Fruit fly (Drosophila melanogaster) whole organism, embryonic: ENCODE results near the gene CG4467.

Experiments used
- CG10543 ChIP-seq: fragments of 200-800 bp; sonication (Bioruptor generic); optimal IDR thresholded peaks from 3 replicates; lab custom pipeline; 2017; ENCODE audit warnings: missing biosample characterization, mild to moderate bottlenecking, missing genetic modification characterization, moderate library complexity
- CG11723 ChIP-seq: fragments of 200-800 bp; sonication (Bioruptor generic); optimal IDR thresholded peaks from 2 replicates; lab custom pipeline; 2017; ENCODE audit warnings: missing biosample characterization, mild to moderate bottlenecking, missing genetic modification characterization
- CG14710 ChIP-seq: fragments of 200-800 bp; sonication (Bioruptor generic); optimal IDR thresholded peaks from 3 replicates; lab custom pipeline; 2019; ENCODE audit warnings: missing biosample characterization, mild to moderate bottlenecking, missing genetic modification characterization, moderate library complexity
- CG15514 ChIP-seq: fragments of 200-800 bp; sonication (Bioruptor generic); optimal IDR thresholded peaks from 3 replicates; lab custom pipeline; 2017; ENCODE audit warnings: missing biosample characterization, missing genetic modification characterization, mild to moderate bottlenecking, moderate library complexity, missing genetic modification reagents
- CG1602 ChIP-seq: fragments of 200-800 bp; sonication (Bioruptor generic); optimal IDR thresholded peaks from 3 replicates; lab custom pipeline; 2016; ENCODE audit warnings: missing biosample characterization, missing genetic modification characterization
- CG1647 ChIP-seq: fragments of 200-800 bp; sonication (Bioruptor generic); optimal IDR thresholded peaks from 3 replicates; lab custom pipeline; 2016; ENCODE audit warnings: missing biosample characterization, missing genetic modification characterization
- CG17186 ChIP-seq: fragments of 200-800 bp; sonication (Bioruptor generic); optimal IDR thresholded peaks from 3 replicates; lab custom pipeline; 2017; ENCODE audit warnings: missing biosample characterization, missing genetic modification reagents, missing genetic modification characterization
- CG30403 ChIP-seq: fragments of 200-800 bp; sonication (Bioruptor generic); optimal IDR thresholded peaks from 3 replicates; lab custom pipeline; 2016; ENCODE audit warnings: missing biosample characterization, missing genetic modification characterization
- CG30431 ChIP-seq: fragments of 200-800 bp; sonication (Bioruptor generic); optimal IDR thresholded peaks from 2 replicates; lab custom pipeline; 2017; ENCODE audit warnings: missing biosample characterization, missing genetic modification characterization
- CG31224 ChIP-seq: fragments of 200-800 bp; sonication (Bioruptor generic); IDR thresholded peaks from 2 replicates; pipeline ENCODE4 v1.3.6; 2022; ENCODE audit warnings: missing biosample characterization, missing genetic modification characterization
- CG4707 ChIP-seq: fragments of 200-800 bp; sonication (Bioruptor generic); optimal IDR thresholded peaks from 2 replicates; lab custom pipeline; 2018; ENCODE audit warnings: missing biosample characterization, mild to moderate bottlenecking, missing genetic modification characterization, moderate library complexity
- CG4854 ChIP-seq: fragments of 200-800 bp; sonication (Bioruptor generic); optimal IDR thresholded peaks from 2 replicates; lab custom pipeline; 2016; ENCODE audit warnings: missing biosample characterization, missing genetic modification characterization, inconsistent platforms
- CG6683 ChIP-seq: fragments of 200-800 bp; sonication (Bioruptor generic); optimal IDR thresholded peaks from 2 replicates; lab custom pipeline; 2017; ENCODE audit warnings: missing biosample characterization, mild to moderate bottlenecking, missing genetic modification characterization, missing genetic modification reagents
- CG6791 ChIP-seq: fragments of 200-800 bp; sonication (Bioruptor generic); IDR thresholded peaks from 3 replicates; pipeline ENCODE4 v1.3.6; 2022; ENCODE audit warnings: missing biosample characterization, missing genetic modification characterization; ENCODE audit not compliant: partially characterized antibody
- CG7271 ChIP-seq: fragments of 200-800 bp; sonication (Bioruptor generic); optimal IDR thresholded peaks from 2 replicates; lab custom pipeline; 2018; ENCODE audit warnings: missing biosample characterization, mild to moderate bottlenecking, missing genetic modification characterization, moderate library complexity
- CG7357 ChIP-seq: fragments of 200-800 bp; sonication (Bioruptor generic); IDR thresholded peaks from 3 replicates; pipeline ENCODE4 v1.3.6; 2022; ENCODE audit warnings: missing biosample characterization, missing genetic modification characterization
- CG8388 ChIP-seq: fragments of 200-800 bp; sonication (Bioruptor generic); optimal IDR thresholded peaks from 2 replicates; lab custom pipeline; 2019; ENCODE audit warnings: missing biosample characterization, mild to moderate bottlenecking, missing genetic modification characterization, moderate library complexity
- D19B ChIP-seq: fragments of 200-800 bp; sonication (Bioruptor generic); optimal IDR thresholded peaks from 2 replicates; lab custom pipeline; 2017; ENCODE audit warnings: missing biosample characterization, mild to moderate bottlenecking, missing genetic modification characterization
- Dad ChIP-seq: fragments of 200-800 bp; sonication (Bioruptor generic); optimal IDR thresholded peaks from 3 replicates; lab custom pipeline; 2016; ENCODE audit warnings: missing biosample characterization, missing genetic modification characterization
- Doc3 ChIP-seq: fragments of 200-800 bp; sonication (Bioruptor generic); IDR thresholded peaks from 3 replicates; pipeline ENCODE4 v1.3.6; 2022; ENCODE audit warnings: missing biosample characterization, missing genetic modification characterization; ENCODE audit not compliant: partially characterized antibody
- Fer2 ChIP-seq: fragments of 200-800 bp; sonication (Bioruptor generic); optimal IDR thresholded peaks from 2 replicates; lab custom pipeline; 2018; ENCODE audit warnings: missing biosample characterization, mild to moderate bottlenecking, missing genetic modification characterization, moderate library complexity
- Gug ChIP-seq: fragments of 200-800 bp; sonication (Bioruptor generic); IDR thresholded peaks from 4 replicates; pipeline ENCODE4 v1.3.6; 2022; ENCODE audit warnings: missing biosample characterization, missing genetic modification characterization
- HLH54F ChIP-seq: fragments of 200-800 bp; sonication (Bioruptor generic); optimal IDR thresholded peaks from 3 replicates; lab custom pipeline; 2016; ENCODE audit warnings: missing biosample characterization, missing genetic modification characterization
- Oaz ChIP-seq: fragments of 200-800 bp; sonication (Bioruptor generic); IDR thresholded peaks from 2 replicates; pipeline ENCODE4 v1.3.6; 2022; ENCODE audit warnings: missing biosample characterization, missing genetic modification characterization
- Optix ChIP-seq: fragments of 200-800 bp; sonication (Bioruptor generic); IDR thresholded peaks from 3 replicates; pipeline ENCODE4 v1.3.6; 2022; ENCODE audit warnings: missing biosample characterization, missing genetic modification characterization
- Taf1 ChIP-seq: fragments of 200-800 bp; sonication (Bioruptor generic); IDR thresholded peaks from 2 replicates; pipeline ENCODE4 v1.3.6; 2022; ENCODE audit warnings: missing biosample characterization, missing genetic modification characterization
- Tbp ChIP-seq: fragments of >200 bp; optimal IDR thresholded peaks from 2 replicates; lab custom pipeline; 2018; ENCODE audit warnings: missing biosample characterization, missing genetic modification characterization
- ara ChIP-seq: fragments of 200-800 bp; sonication (Bioruptor generic); IDR thresholded peaks from 2 replicates; pipeline ENCODE4 v1.3.6; 2022; ENCODE audit warnings: missing biosample characterization, missing genetic modification characterization
- bigmax ChIP-seq: fragments of 200-800 bp; sonication (Bioruptor generic); optimal IDR thresholded peaks from 2 replicates; lab custom pipeline; 2018; ENCODE audit warnings: missing biosample characterization, mild to moderate bottlenecking, missing genetic modification characterization
- btn ChIP-seq: fragments of 200-800 bp; sonication (Bioruptor generic); optimal IDR thresholded peaks from 2 replicates; lab custom pipeline; 2016; ENCODE audit warnings: missing biosample characterization, missing genetic modification characterization
- caup ChIP-seq: fragments of 200-800 bp; sonication (Bioruptor generic); optimal IDR thresholded peaks from 3 replicates; lab custom pipeline; 2017; ENCODE audit warnings: missing biosample characterization, mild to moderate bottlenecking, missing genetic modification characterization, moderate library complexity; ENCODE audit not compliant: severe bottlenecking
- chif ChIP-seq, 2 experiments: fragments of 200-800 bp; sonication (Bioruptor generic); optimal IDR thresholded peaks; 3 replicates each; lab custom pipeline; 2016; ENCODE audit warnings: missing biosample characterization in 2 of 2, missing genetic modification characterization in 2 of 2
- ci ChIP-seq: fragments of 200-800 bp; sonication (Bioruptor generic); IDR thresholded peaks from 3 replicates; pipeline ENCODE4 v1.3.6; 2022; ENCODE audit warnings: missing biosample characterization, missing genetic modification characterization
- dati ChIP-seq: fragments of 200-800 bp; sonication (Bioruptor generic); IDR thresholded peaks from 2 replicates; pipeline ENCODE4 v1.3.6; 2022; ENCODE audit warnings: missing biosample characterization, missing genetic modification characterization
- dpn ChIP-seq, 2 experiments: fragments of 200-800 bp; sonication (Bioruptor generic); optimal IDR thresholded peaks; 3 replicates each; lab custom pipeline; 2016; ENCODE audit warnings: missing biosample characterization in 2 of 2, missing genetic modification characterization in 2 of 2
- eve ChIP-seq, 2 experiments: fragments of >200 bp; optimal IDR thresholded peaks; 2 replicates each; lab custom pipeline; 2017; ENCODE audit warnings: missing biosample characterization in 2 of 2, missing genetic modification characterization in 2 of 2
- fd3F ChIP-seq: fragments of 200-800 bp; sonication (Bioruptor generic); optimal IDR thresholded peaks from 2 replicates; lab custom pipeline; 2018; ENCODE audit warnings: missing biosample characterization, mild to moderate bottlenecking, missing genetic modification characterization, moderate library complexity
- fd64A ChIP-seq: fragments of 200-800 bp; sonication (Bioruptor generic); optimal IDR thresholded peaks from 3 replicates; lab custom pipeline; 2018; ENCODE audit warnings: missing biosample characterization, mild to moderate bottlenecking, missing genetic modification characterization
- fd96Cb ChIP-seq: fragments of 200-800 bp; sonication (Bioruptor generic); optimal IDR thresholded peaks from 2 replicates; lab custom pipeline; 2018; ENCODE audit warnings: missing biosample characterization, mild to moderate bottlenecking, missing genetic modification characterization, moderate library complexity
- grn ChIP-seq: fragments of 200-800 bp; sonication (Bioruptor generic); optimal IDR thresholded peaks from 3 replicates; lab custom pipeline; 2017; ENCODE audit warnings: missing biosample characterization, missing genetic modification characterization
- inv ChIP-seq: fragments of 200-800 bp; sonication (Bioruptor generic); IDR thresholded peaks from 2 replicates; pipeline ENCODE4 v1.3.6; 2022; ENCODE audit warnings: missing biosample characterization, missing genetic modification characterization; ENCODE audit not compliant: partially characterized antibody
- lov ChIP-seq, 2 experiments: fragments of 200-800 bp in 1 of 2; fragments of >200 bp in 1 of 2; sonication (Bioruptor generic) in 1 of 2; IDR thresholded peaks in 1 of 2; optimal IDR thresholded peaks in 1 of 2; 2 replicates in 1 of 2; 3 replicates in 1 of 2; pipeline versions ENCODE4 v1.3.6 to Lab custom; 2017 to 2022; ENCODE audit warnings: missing biosample characterization in 1 of 2, missing genetic modification characterization in 1 of 2
- pfk ChIP-seq: fragments of 200-800 bp; sonication (Bioruptor generic); optimal IDR thresholded peaks from 2 replicates; lab custom pipeline; 2018; ENCODE audit warnings: missing biosample characterization, mild to moderate bottlenecking, missing genetic modification characterization, moderate library complexity
- shn ChIP-seq: fragments of 200-800 bp; sonication (Bioruptor generic); optimal IDR thresholded peaks from 3 replicates; lab custom pipeline; 2016; ENCODE audit warnings: missing biosample characterization, missing genetic modification characterization
- sisA ChIP-seq: fragments of 200-800 bp; sonication (Bioruptor generic); IDR thresholded peaks from 2 replicates; pipeline ENCODE4 v1.3.6; 2022; ENCODE audit warnings: missing biosample characterization, missing genetic modification characterization
- wek ChIP-seq: fragments of 200-800 bp; sonication (Bioruptor generic); optimal IDR thresholded peaks from 3 replicates; lab custom pipeline; 2018; ENCODE audit warnings: missing biosample characterization, mild to moderate bottlenecking, missing genetic modification characterization, moderate library complexity
- zfh2 ChIP-seq: fragments of 200-800 bp; sonication (Bioruptor generic); optimal IDR thresholded peaks from 2 replicates; lab custom pipeline; 2016; ENCODE audit warnings: missing biosample characterization, missing genetic modification characterization

Gene CG4467

dm6 chr3R:23189958-23190900 lies 58.5 kb downstream of the CG4467 start (continued):
- TF ChIP-seq zfh2 (GFP tag; lab: Kevin White, UChicago) (peak; percentile 71), CG7271 (tag; lab: Kevin White, UChicago) (no peak), CG31224 (peak; percentile 57), Fer2 (tag; lab: Kevin White, UChicago) (peak; percentile 44), inv (no peak), Taf1 (GFP tag; lab: Robert Waterston, UW) (peak; percentile 59), btn (GFP tag; lab: Kevin White, UChicago) (peak; percentile 55), CG30403 (GFP tag; lab: Kevin White, UChicago) (peak; percentile 74), CG1602 (GFP tag; lab: Kevin White, UChicago) (peak; percentile 56), CG7357 (GFP tag; lab: Robert Waterston, UW) (peak; percentile 62; the same call in 2 of the 3 replicates), Gug (GFP tag; lab: Robert Waterston, UW) (peak; percentile 69; the same call in 3 of the 4 replicates), dati (GFP tag; lab: Robert Waterston, UW) (no peak), dpn (GFP tag; optimal IDR thresholded peaks at IDR 0.05; lab: Kevin White, UChicago) (peak; percentile 77 to 81), CG4854 (peak; percentile 56), CG14710 (tag; lab: Kevin White, UChicago) (peak; percentile 39), wek (GFP tag; lab: Kevin White, UChicago) (peak; percentile 60), grn (GFP tag; lab: Kevin White, UChicago) (no peak), lov (optimal IDR thresholded peaks at IDR 0.05; lab: Kevin White, UChicago) (no peak), lov (GFP tag; IDR thresholded peaks at IDR 0.05; lab: Robert Waterston, UW) (peak; percentile 71; the same call in 1 of the 3 replicates), CG11723 (GFP tag; lab: Kevin White, UChicago) (peak; percentile 30), CG6791 (GFP tag; lab: Robert Waterston, UW) (no peak), HLH54F (GFP tag; lab: Kevin White, UChicago) (peak; percentile 63), Oaz (peak; percentile 65), caup (GFP tag; lab: Kevin White, UChicago) (peak; percentile 64), D19B (peak; percentile 57), CG4707 (peak; percentile 51), fd64A (GFP tag; lab: Kevin White, UChicago) (no peak), sisA (GFP tag; lab: Robert Waterston, UW) (peak; percentile 76), fd3F (peak; percentile 77), CG17186 (GFP tag; lab: Kevin White, UChicago) (no peak), ci (GFP tag; lab: Robert Waterston, UW) (peak; percentile 84), fd96Cb (tag; lab: Kevin White, UChicago) (peak; percentile 68), ara (GFP tag; lab: Robert Waterston, UW) (peak; percentile 30; the same call in 1 of the 2 replicates), CG10543 (GFP tag; lab: Kevin White, UChicago) (no peak), Tbp (GFP tag; lab: Kevin White, UChicago) (no peak), shn (peak; percentile 64), CG8388 (peak; percentile 44), CG6683 (GFP tag; lab: Kevin White, UChicago) (peak; percentile 45), Doc3 (no peak), CG1647 (GFP tag; lab: Kevin White, UChicago) (peak; percentile 41), bigmax (GFP tag; lab: Kevin White, UChicago) (no peak), CG15514 (GFP tag; lab: Kevin White, UChicago) (peak; percentile 66), CG30431 (peak; percentile 45), pfk (GFP tag; lab: Kevin White, UChicago) (no peak), eve (GFP tag; optimal IDR thresholded peaks at IDR 0.05; lab: Kevin White, UChicago) (peak in 1 of 2 experiments; percentile 90), chif (GFP tag; optimal IDR thresholded peaks at IDR 0.05; lab: Kevin White, UChicago) (peak; percentile 62 to 67), Dad (GFP tag; lab: Kevin White, UChicago) (peak; percentile 49), Optix (GFP tag; lab: Robert Waterston, UW) (0 out of 3 replicates have a peak, but pooled peaks have one; percentile 30)
